Fruit fly (Drosophila melanogaster) whole organism, prepupa: ENCODE measurements around the gene CG46270.

Source experiments
- CG32006 ChIP-seq: fragments of 200-800 bp; sonication (Bioruptor generic); optimal IDR thresholded peaks from 3 replicates; lab custom pipeline; 2017; ENCODE audit warnings: missing biosample characterization, mild to moderate bottlenecking, missing genetic modification characterization
- Ets96B ChIP-seq: fragments of 200-800 bp; optimal IDR thresholded peaks from 2 replicates; lab custom pipeline; 2019; ENCODE audit warnings: missing biosample characterization, mild to moderate bottlenecking, missing genetic modification characterization, moderate library complexity
- Gug ChIP-seq: fragments of 200-800 bp; sonication (Bioruptor generic); IDR thresholded peaks from 2 replicates; pipeline ENCODE4 v1.3.6; 2022; ENCODE audit warnings: missing biosample characterization, missing genetic modification characterization
- Hr39 ChIP-seq: fragments of 200-800 bp; sonication (Bioruptor generic); optimal IDR thresholded peaks from 2 replicates; lab custom pipeline; 2016; ENCODE audit warnings: missing biosample characterization, missing genetic modification characterization
- Lpt ChIP-seq: fragments of 200-800 bp; sonication (Bioruptor generic); optimal IDR thresholded peaks from 3 replicates; lab custom pipeline; 2016; ENCODE audit warnings: missing biosample characterization, missing genetic modification characterization
- Smox ChIP-seq: fragments of 200-800 bp; sonication (Bioruptor generic); optimal IDR thresholded peaks from 3 replicates; lab custom pipeline; 2016; ENCODE audit warnings: missing biosample characterization, missing genetic modification characterization

DNA sequence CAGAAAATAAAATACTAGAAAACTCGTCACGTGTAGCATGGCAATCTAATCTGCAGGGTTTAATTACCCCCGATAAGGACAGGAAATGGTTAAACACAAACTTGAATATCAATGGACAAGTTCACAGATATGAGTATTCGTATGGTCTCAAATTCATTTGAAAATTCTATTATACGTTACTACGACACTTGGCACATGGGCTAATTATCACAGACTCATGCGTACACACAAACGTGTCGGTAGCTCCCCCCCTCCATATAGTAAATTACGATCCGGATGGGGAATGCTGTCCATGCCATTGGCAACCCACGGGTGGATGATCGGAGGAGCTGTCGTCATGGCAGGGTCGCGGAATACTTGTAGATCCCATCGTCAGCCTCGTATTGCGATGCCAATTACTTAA, 33.9 kb downstream of the CG46270 start:
- TF ChIP-seq Smox (GFP tag; lab: Kevin White, UChicago) (no peak), Gug (GFP tag; lab: Robert Waterston, UW) (no peak), Ets96B (no peak), Hr39 (GFP tag; lab: Kevin White, UChicago) (no peak), Lpt (GFP tag; lab: Kevin White, UChicago) (no peak), CG32006 (GFP tag; lab: Kevin White, UChicago) (no peak)
